Fruit fly (Drosophila melanogaster): ENCODE measurements around the gene bam.

The bam gene

DNA sequence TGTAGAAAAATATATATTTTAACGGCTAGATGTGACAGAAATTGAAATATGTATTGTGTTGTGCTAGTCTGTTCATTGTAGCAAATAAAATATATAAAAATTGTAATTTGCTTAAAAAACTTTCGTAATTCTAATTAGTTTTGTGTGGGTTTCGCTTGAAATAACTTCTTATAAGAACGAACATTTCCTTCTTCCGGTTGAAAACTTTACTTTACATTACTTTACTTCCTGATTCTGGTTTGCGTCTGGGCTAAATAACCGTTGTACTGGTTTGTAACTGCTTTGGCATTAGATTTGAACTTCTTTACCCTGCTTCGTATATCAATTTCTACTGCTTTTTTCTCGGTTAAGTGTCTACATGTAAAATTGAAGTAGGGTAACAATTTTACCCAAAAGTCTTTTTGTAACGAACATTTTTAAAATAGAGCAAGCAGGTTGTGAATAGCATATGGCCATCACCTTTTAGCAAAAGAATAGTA, 51.1 kb downstream of the bam start, which contains the start of gene lobo (continued):
- no peak for TF ChIP-seq gt (GFP tag; IDR thresholded peaks at IDR 0.05)
- TF ChIP-seq klu (GFP tag; IDR thresholded peaks at IDR 0.05): no peak
- TF ChIP-seq CG8765 (GFP tag; IDR thresholded peaks at IDR 0.05): no peak
- TF ChIP-seq CoRest (tag; optimal IDR thresholded peaks at IDR 0.05): peak; percentile 83
- TF ChIP-seq Nf-YB (GFP tag; optimal IDR thresholded peaks at IDR 0.05): peak; percentile 60
- TF ChIP-seq MESR4 (GFP tag; optimal IDR thresholded peaks at IDR 0.05): no peak
- TF ChIP-seq sim (GFP tag; IDR thresholded peaks at IDR 0.05): no peak
- no peak for TF ChIP-seq odd (GFP tag; optimal IDR thresholded peaks at IDR 0.05)
- peak; percentile 29; the same call in 1 of the 2 replicates for TF ChIP-seq Awh (GFP tag; IDR thresholded peaks at IDR 0.05)
- peak; percentile 53 for TF ChIP-seq bab2 (GFP tag; optimal IDR thresholded peaks at IDR 0.05)
- no peak for TF ChIP-seq tup (GFP tag; optimal IDR thresholded peaks at IDR 0.05)
- TF ChIP-seq Side (GFP tag; optimal IDR thresholded peaks at IDR 0.05): peak; percentile 70
- no peak for TF ChIP-seq jigr1 (GFP tag; IDR thresholded peaks at IDR 0.05)
- peak; percentile 35 for TF ChIP-seq Bteb2 (GFP tag; optimal IDR thresholded peaks at IDR 0.05)
- no peak for TF ChIP-seq ara (GFP tag; IDR thresholded peaks at IDR 0.05)
- TF ChIP-seq CG1529 (GFP tag; optimal IDR thresholded peaks at IDR 0.05): peak; percentile 47
- TF ChIP-seq Hey (tag; optimal IDR thresholded peaks at IDR 0.05): no peak
- peak; percentile 52 for TF ChIP-seq ttk (GFP tag; IDR thresholded peaks at IDR 0.05)
- TF ChIP-seq Sox102F (GFP tag; optimal IDR thresholded peaks at IDR 0.05): no peak
- TF ChIP-seq dimm (GFP tag; IDR thresholded peaks at IDR 0.05): peak; percentile 53; the same call in 1 of the 2 replicates
- no peak for TF ChIP-seq tgo (GFP tag; IDR thresholded peaks at IDR 0.05)
- peak; percentile 16 for TF ChIP-seq BEAF-32 (GFP tag; optimal IDR thresholded peaks at IDR 0.05)
- peak; percentile 69 for TF ChIP-seq yki (optimal IDR thresholded peaks at IDR 0.05)
- peak; percentile 65 for TF ChIP-seq Abd-B (GFP tag; optimal IDR thresholded peaks at IDR 0.05)
- peak; percentile 1 for TF ChIP-seq Chrac-16 (GFP tag; optimal IDR thresholded peaks at IDR 0.05)
- no peak for TF ChIP-seq hkb (optimal IDR thresholded peaks at IDR 0.05)
- TF ChIP-seq hkb (GFP tag; IDR thresholded peaks at IDR 0.05): peak; percentile 19; the same call in 1 of the 2 replicates
- peak; percentile 77 for TF ChIP-seq CG12391 (tag; optimal IDR thresholded peaks at IDR 0.05)
- TF ChIP-seq CG1647 (GFP tag; optimal IDR thresholded peaks at IDR 0.05): no peak
- TF ChIP-seq CG9876 (GFP tag; optimal IDR thresholded peaks at IDR 0.05): peak; percentile 64
- TF ChIP-seq CG10209 (GFP tag; optimal IDR thresholded peaks at IDR 0.05): peak; percentile 59
- TF ChIP-seq CG1603 (tag; optimal IDR thresholded peaks at IDR 0.05): peak; percentile 74
- TF ChIP-seq nerfin-2 (GFP tag; IDR thresholded peaks at IDR 0.05; ENCODE audit: partially characterized antibody): no peak
- TF ChIP-seq CG10979 (tag; optimal IDR thresholded peaks at IDR 0.05): peak; percentile 46
- peak; percentile 61 for TF ChIP-seq CG17829 (tag; optimal IDR thresholded peaks at IDR 0.05)
- peak; percentile 54 for TF ChIP-seq CG12299 (tag; optimal IDR thresholded peaks at IDR 0.05)
- peak; percentile 52 for TF ChIP-seq CG3407 (GFP tag; optimal IDR thresholded peaks at IDR 0.05)
- peak; percentile 67 for TF ChIP-seq CG17912 (GFP tag; optimal IDR thresholded peaks at IDR 0.05)
- peak; percentile 61; the same call in 2 of the 3 replicates for TF ChIP-seq H15 (GFP tag; IDR thresholded peaks at IDR 0.05)
- peak; percentile 14 for TF ChIP-seq Bdp1 (GFP tag; optimal IDR thresholded peaks at IDR 0.05)
- TF ChIP-seq crc (GFP tag; optimal IDR thresholded peaks at IDR 0.05): peak; percentile 62
- no peak for TF ChIP-seq CG12071 (GFP tag; optimal IDR thresholded peaks at IDR 0.05)
- peak; percentile 65 for TF ChIP-seq E2f2 (GFP tag; IDR thresholded peaks at IDR 0.05)
- peak; percentile 63 for TF ChIP-seq CG2712 (tag; optimal IDR thresholded peaks at IDR 0.05)
- peak; percentile 14 for TF ChIP-seq CG8924 (tag; optimal IDR thresholded peaks at IDR 0.05)
- TF ChIP-seq Trl (optimal IDR thresholded peaks at IDR 0.05): peak in 1 of 2 experiments; percentile 1
- TF ChIP-seq Trl (GFP tag; optimal IDR thresholded peaks at IDR 0.05): peak; percentile 65
- TF ChIP-seq Sin3A (optimal IDR thresholded peaks at IDR 0.05): no peak
- no peak for TF ChIP-seq CG32767 (GFP tag; IDR thresholded peaks at IDR 0.05)
- peak; percentile 31 for TF ChIP-seq CG16815 (GFP tag; optimal IDR thresholded peaks at IDR 0.05)
- no peak for TF ChIP-seq nom (GFP tag; optimal IDR thresholded peaks at IDR 0.05)
- peak; percentile 20 for TF ChIP-seq Fer2 (tag; optimal IDR thresholded peaks at IDR 0.05)
- peak; percentile 91 for TF ChIP-seq CG8478 (optimal IDR thresholded peaks at IDR 0.05)
